Worm (Caenorhabditis elegans) whole organism, late embryonic: Measurements from ENCODE around the gene C52B9.4.

Source experiments
- ceh-2 ChIP-seq: sonication (generic microtip); optimal IDR thresholded peaks from 2 replicates; lab custom pipeline; 2016; ENCODE audit warnings: missing genotype, missing genetic modification characterization, missing compliant biosample characterization
- pqm-1 ChIP-seq: sonication (generic microtip); optimal IDR thresholded peaks from 2 replicates; lab custom pipeline; 2016; ENCODE audit warnings: missing genetic modification characterization, missing compliant biosample characterization

DNA sequence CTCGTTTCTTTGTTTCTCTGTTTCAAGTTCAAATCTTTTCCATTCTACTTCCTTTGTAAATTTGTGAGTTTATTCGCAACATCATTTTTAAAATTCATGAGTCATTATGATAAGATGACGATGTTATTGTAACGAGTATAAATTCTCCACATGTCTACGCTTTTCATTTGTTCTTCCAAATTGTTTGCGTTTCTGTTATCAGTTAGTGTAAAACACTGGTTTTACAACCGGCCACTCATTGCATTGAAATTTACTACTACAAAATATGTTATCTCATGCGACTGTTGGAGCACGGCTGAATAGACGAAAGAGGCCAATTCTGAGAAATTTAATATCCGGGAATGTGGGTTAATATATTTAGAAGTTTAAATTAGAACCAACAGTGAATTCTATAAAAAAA is 21.9 kb downstream of the C52B9.4 start, which contains the start of gene C52B9.19:
- TF ChIP-seq ceh-2 (tag; lab: Kevin White, UChicago) = no peak
- TF ChIP-seq pqm-1 (tag; lab: Kevin White, UChicago) = no peak
